Worm (Caenorhabditis elegans) whole organism, L3 larva: ENCODE data around the gene nhr-282.

Source experiments
- R02D3.7 ChIP-seq: fragments of 150-350 bp; optimal IDR thresholded peaks from 2 replicates; lab custom pipeline; 2014; ENCODE audit warnings: missing biosample characterization, missing genetic modification characterization
- ZK546.5 ChIP-seq: sonication (generic microtip); optimal IDR thresholded peaks from 2 replicates; lab custom pipeline; 2017; ENCODE audit warnings: missing biosample characterization, missing genetic modification characterization
- ceh-28 ChIP-seq: fragments of 150-350 bp; optimal IDR thresholded peaks from 2 replicates; lab custom pipeline; 2014; ENCODE audit warnings: missing biosample characterization, missing genetic modification reagents, missing genetic modification characterization
- ceh-9 ChIP-seq: sonication (generic microtip); optimal IDR thresholded peaks from 2 replicates; lab custom pipeline; 2018; ENCODE audit warnings: missing biosample characterization, missing genetic modification characterization
- daf-12 ChIP-seq: fragments of 150-350 bp; optimal IDR thresholded peaks from 2 replicates; lab custom pipeline; 2014; ENCODE audit warnings: missing biosample characterization, missing genetic modification reagents, missing genetic modification characterization
- elt-1 ChIP-seq: fragments of 150-350 bp; optimal IDR thresholded peaks from 2 replicates; lab custom pipeline; 2014; ENCODE audit warnings: missing biosample characterization, missing genetic modification characterization
- elt-2 ChIP-seq: sonication (generic microtip); optimal IDR thresholded peaks from 2 replicates; lab custom pipeline; 2016; ENCODE audit warnings: missing genetic modification reagents, mild to moderate bottlenecking, missing genetic modification characterization, missing compliant biosample characterization
- elt-3 ChIP-seq, 3 experiments: fragments of 150-350 bp in 1 of 3; sonication (generic microtip) in 2 of 3; optimal IDR thresholded peaks; 2 replicates in 2 of 3; 4 replicates in 1 of 3; lab custom pipeline; 2014 to 2017; ENCODE audit warnings: missing biosample characterization in 3 of 3, missing genetic modification characterization in 3 of 3
- eor-1 ChIP-seq, 2 experiments: fragments of 150-350 bp; optimal IDR thresholded peaks; 2 replicates each; lab custom pipeline; 2014 to 2018; ENCODE audit warnings: missing biosample characterization in 2 of 2, missing genetic modification characterization in 2 of 2
- fkh-2 ChIP-seq: fragments of 150-350 bp; optimal IDR thresholded peaks from 2 replicates; lab custom pipeline; 2014; ENCODE audit warnings: missing biosample characterization, missing genetic modification reagents, missing genetic modification characterization
- fos-1 ChIP-seq: fragments of 150-350 bp; optimal IDR thresholded peaks from 2 replicates; lab custom pipeline; 2014; ENCODE audit warnings: missing biosample characterization, missing genetic modification characterization
- hmg-11 ChIP-seq: sonication (generic microtip); optimal IDR thresholded peaks from 2 replicates; lab custom pipeline; 2016; ENCODE audit warnings: missing genetic modification characterization, missing compliant biosample characterization
- lin-15B ChIP-seq: fragments of 150-350 bp; optimal IDR thresholded peaks from 2 replicates; lab custom pipeline; 2014; ENCODE audit warnings: missing biosample characterization, missing genetic modification characterization
- lsy-12 ChIP-seq: sonication (generic microtip); optimal IDR thresholded peaks from 2 replicates; lab custom pipeline; 2016; ENCODE audit warnings: mild to moderate bottlenecking, missing genetic modification characterization, missing compliant biosample characterization
- mml-1 ChIP-seq: fragments of 150-350 bp; sonication (generic microtip); optimal IDR thresholded peaks from 3 replicates; lab custom pipeline; 2014; ENCODE audit warnings: missing biosample characterization, missing genetic modification characterization
- nfya-1 ChIP-seq: sonication (generic microtip); optimal IDR thresholded peaks from 2 replicates; lab custom pipeline; 2017; ENCODE audit warnings: missing genetic modification characterization, mild to moderate bottlenecking, missing compliant biosample characterization, antibody characterized with exemption, moderate library complexity; ENCODE audit not compliant: insufficient read depth
- nhr-11 ChIP-seq: fragments of 150-350 bp; optimal IDR thresholded peaks from 2 replicates; lab custom pipeline; 2014; ENCODE audit warnings: missing biosample characterization, missing genetic modification characterization
- nhr-12 ChIP-seq: fragments of 150-350 bp; optimal IDR thresholded peaks from 2 replicates; lab custom pipeline; 2014; ENCODE audit warnings: missing biosample characterization, missing genetic modification characterization
- nhr-23 ChIP-seq: fragments of 150-350 bp; optimal IDR thresholded peaks from 2 replicates; lab custom pipeline; 2014; ENCODE audit warnings: missing biosample characterization, missing genetic modification reagents, missing genetic modification characterization
- nhr-237 ChIP-seq: fragments of 150-350 bp; optimal IDR thresholded peaks from 2 replicates; lab custom pipeline; 2014; ENCODE audit warnings: missing biosample characterization, missing genetic modification characterization
- nhr-25 ChIP-seq: sonication (generic microtip); optimal IDR thresholded peaks from 2 replicates; lab custom pipeline; 2017; ENCODE audit warnings: missing biosample characterization, missing genetic modification characterization
- nhr-43 ChIP-seq: sonication (generic microtip); optimal IDR thresholded peaks from 2 replicates; lab custom pipeline; 2016; ENCODE audit warnings: mild to moderate bottlenecking, missing genetic modification characterization, missing compliant biosample characterization; ENCODE audit not compliant: poor library complexity, severe bottlenecking
- nhr-67 ChIP-seq: fragments of 150-350 bp; optimal IDR thresholded peaks from 2 replicates; lab custom pipeline; 2014; ENCODE audit warnings: missing biosample characterization, missing genetic modification characterization
- nhr-76 ChIP-seq: fragments of 150-350 bp; sonication (generic microtip); optimal IDR thresholded peaks from 5 replicates; lab custom pipeline; 2014; ENCODE audit warnings: missing biosample characterization, missing genetic modification characterization
- nhr-77 ChIP-seq: fragments of 150-350 bp; optimal IDR thresholded peaks from 2 replicates; lab custom pipeline; 2014; ENCODE audit warnings: missing biosample characterization, missing genetic modification characterization
- pqm-1 ChIP-seq: fragments of 150-350 bp; optimal IDR thresholded peaks from 2 replicates; lab custom pipeline; 2017; ENCODE audit warnings: missing biosample characterization, missing genetic modification characterization, inconsistent platforms
- sea-2 ChIP-seq: fragments of 150-350 bp; sonication (generic microtip); optimal IDR thresholded peaks from 4 replicates; lab custom pipeline; 2014; ENCODE audit warnings: missing biosample characterization, missing genetic modification reagents, missing genetic modification characterization
- snpc-4 ChIP-seq: fragments of 150-350 bp; optimal IDR thresholded peaks from 2 replicates; lab custom pipeline; 2014; ENCODE audit warnings: missing biosample characterization, missing genetic modification characterization
- tbx-2 ChIP-seq: sonication (generic microtip); optimal IDR thresholded peaks from 2 replicates; lab custom pipeline; 2016; ENCODE audit warnings: mild to moderate bottlenecking, missing genetic modification characterization, missing compliant biosample characterization
- unc-62 ChIP-seq: fragments of 150-350 bp; sonication (generic microtip); optimal IDR thresholded peaks from 4 replicates; lab custom pipeline; 2014; ENCODE audit warnings: missing biosample characterization, missing genetic modification reagents, missing genetic modification characterization
- zag-1 ChIP-seq: fragments of 150-350 bp; optimal IDR thresholded peaks from 2 replicates; lab custom pipeline; 2014; ENCODE audit warnings: missing biosample characterization, missing genetic modification characterization
- ztf-11 ChIP-seq: fragments of 150-350 bp; optimal IDR thresholded peaks from 2 replicates; lab custom pipeline; 2014; ENCODE audit warnings: missing biosample characterization, missing genetic modification characterization
- ztf-4 ChIP-seq: fragments of 150-350 bp; optimal IDR thresholded peaks from 2 replicates; lab custom pipeline; 2014; ENCODE audit warnings: missing biosample characterization, missing genetic modification characterization

Gene nhr-282

DNA sequence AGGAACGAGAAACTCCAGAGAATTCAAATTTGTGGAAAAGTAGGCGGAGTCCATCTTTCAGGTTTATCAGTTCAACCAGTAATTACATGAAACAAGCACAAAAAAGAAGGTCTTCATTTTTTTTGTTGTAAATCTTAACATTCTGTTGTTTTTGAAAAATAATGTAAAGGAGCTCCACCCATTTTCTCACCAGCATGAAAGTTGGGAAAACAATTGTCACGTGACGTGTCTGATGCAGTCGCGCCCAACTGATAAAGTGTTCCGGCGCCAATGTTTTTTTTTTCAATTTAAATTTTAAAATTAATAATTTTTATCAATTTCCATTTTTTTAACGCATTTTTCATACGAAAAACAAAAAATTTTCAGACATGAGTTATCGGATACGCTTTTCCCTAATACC is 43.0 kb upstream of the nhr-282 start, which contains the start of gene F57A10.4:
Gene F57A10.4, plus strand, starts transcription at position 367 of the 400 bp plus-strand sequence.
- TF ChIP-seq unc-62 (GFP tag; lab: Kevin White, UChicago) (no peak), nhr-77 (tag; lab: Kevin White, UChicago) (no peak), nhr-76 (no peak), elt-3 (tag; optimal IDR thresholded peaks at IDR 0.05; lab: Kevin White, UChicago) (no peak), nhr-12 (no peak), nhr-43 (tag; lab: Kevin White, UChicago) (no peak), ceh-9 (no peak), fkh-2 (tag; lab: Kevin White, UChicago) (no peak), R02D3.7 (tag; lab: Kevin White, UChicago) (no peak), nfya-1 (tag; lab: Kevin White, UChicago) (no peak), eor-1 (tag; optimal IDR thresholded peaks at IDR 0.05; lab: Kevin White, UChicago) (no peak), ceh-28 (tag; lab: Kevin White, UChicago) (no peak), tbx-2 (no peak), snpc-4 (tag; lab: Kevin White, UChicago) (no peak)

DNA sequence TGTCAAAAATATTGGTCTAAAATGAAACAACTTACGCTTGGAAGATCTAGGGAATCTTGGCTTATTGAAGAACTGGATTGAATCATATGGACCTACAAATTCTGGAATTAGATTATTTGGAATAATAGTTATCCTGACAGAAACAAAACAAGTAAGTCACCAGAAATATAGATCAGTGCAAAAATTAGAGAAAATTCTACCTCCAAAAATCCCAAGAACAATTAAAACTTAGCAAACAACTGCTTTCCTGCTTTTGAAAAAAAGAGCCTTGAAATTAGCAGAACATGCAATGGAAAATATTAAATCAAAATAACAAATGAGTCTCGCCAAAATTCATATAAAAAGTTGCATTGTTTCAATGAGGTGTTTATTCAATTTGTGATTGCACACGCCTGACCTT is 38.9 kb upstream of the nhr-282 start, which contains the start of gene nhr-60:
Gene nhr-60, minus strand, starts transcription at position 101 of the 400 bp plus-strand sequence.
- TF ChIP-seq elt-2 (tag; lab: Kevin White, UChicago) (no peak), pqm-1 (no peak), nhr-77 (tag; lab: Kevin White, UChicago) (no peak), ztf-11 (tag; lab: Kevin White, UChicago) (no peak), ceh-9 (no peak), daf-12 (no peak), nhr-237 (no peak), nhr-67 (tag; lab: Kevin White, UChicago) (no peak), fos-1 (no peak), tbx-2 (no peak)

DNA sequence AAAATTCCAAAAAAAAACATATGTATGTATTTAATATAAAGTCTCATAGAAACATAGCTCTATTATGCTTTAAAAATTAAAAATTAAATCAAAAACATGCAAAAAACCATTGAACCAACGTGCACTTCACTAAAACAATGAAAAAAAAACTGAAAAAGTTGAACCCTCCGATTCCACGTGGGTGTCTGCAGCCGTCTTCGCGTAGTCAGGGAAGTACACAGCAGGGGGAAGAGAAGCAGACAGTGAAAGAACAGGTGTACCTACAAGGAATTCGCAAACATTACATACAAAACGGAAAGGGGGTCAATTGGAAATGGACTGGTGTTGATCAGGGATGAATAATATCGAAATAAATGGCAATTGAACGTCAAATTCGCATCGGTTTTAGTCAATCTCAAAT is 38.1 kb upstream of the nhr-282 start:
- no peak for TF ChIP-seq nhr-23 (tag; lab: Kevin White, UChicago)
- TF ChIP-seq nhr-76, result no peak
- no peak for TF ChIP-seq fkh-2 (tag; lab: Kevin White, UChicago)
- no peak for TF ChIP-seq nhr-237
- TF ChIP-seq lin-15B, result no peak
- no peak for TF ChIP-seq daf-12
- TF ChIP-seq hmg-11 (tag; lab: Kevin White, UChicago), result no peak
- TF ChIP-seq sea-2 (GFP tag; lab: Kevin White, UChicago), result no peak
- TF ChIP-seq nhr-67 (tag; lab: Kevin White, UChicago), result no peak
- no peak for TF ChIP-seq zag-1 (tag; lab: Kevin White, UChicago)
- no peak for TF ChIP-seq R02D3.7 (tag; lab: Kevin White, UChicago)
- no peak for TF ChIP-seq eor-1 (tag; optimal IDR thresholded peaks at IDR 0.05; lab: Kevin White, UChicago)
- no peak for TF ChIP-seq elt-1 (tag; lab: Kevin White, UChicago)
- no peak for TF ChIP-seq nhr-43 (tag; lab: Kevin White, UChicago)
- TF ChIP-seq mml-1 (tag; lab: Kevin White, UChicago), result no peak
- no peak for TF ChIP-seq unc-62 (GFP tag; lab: Kevin White, UChicago)
- TF ChIP-seq elt-3 (tag; optimal IDR thresholded peaks at IDR 0.05; lab: Kevin White, UChicago), result no peak
- TF ChIP-seq ZK546.5 (tag; lab: Kevin White, UChicago), result no peak
- TF ChIP-seq lsy-12 (tag; lab: Kevin White, UChicago), result no peak
- TF ChIP-seq, all 47 proteins: peak for 0

DNA sequence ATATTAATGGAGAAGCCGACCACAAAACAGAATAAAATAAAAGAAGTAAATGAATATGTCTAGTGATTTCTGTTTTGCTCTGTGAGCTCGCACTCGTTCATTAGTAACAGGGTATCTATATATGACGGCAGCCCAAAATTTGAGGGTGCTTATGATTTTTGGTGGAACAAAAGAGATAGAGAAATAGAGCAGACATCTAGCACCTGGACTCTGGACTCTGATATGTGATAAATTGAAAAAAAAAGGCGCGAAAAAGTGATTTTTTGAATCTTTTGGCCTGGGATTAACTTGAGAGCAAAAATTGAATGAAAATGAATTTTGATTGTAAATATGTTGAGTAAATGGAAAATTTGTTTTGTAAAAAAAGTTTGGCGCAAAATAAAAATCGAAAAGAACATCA is 35.4 kb upstream of the nhr-282 start, which contains the start of gene nhr-283:
Gene nhr-283, minus strand, starts transcription at position 101 of the 400 bp plus-strand sequence.
- TF ChIP-seq nfya-1 (tag; lab: Kevin White, UChicago) (no peak), hmg-11 (tag; lab: Kevin White, UChicago) (no peak), nhr-25 (tag; lab: Kevin White, UChicago) (no peak), zag-1 (tag; lab: Kevin White, UChicago) (no peak), ztf-4 (tag; lab: Kevin White, UChicago) (no peak), nhr-237 (no peak), nhr-11 (tag; lab: Kevin White, UChicago) (no peak)
